Worm (Caenorhabditis elegans) whole organism, midembryonic: ENCODE data around the gene bath-39.

ENCODE experiments used
- T22C8.4 ChIP-seq: fragments of 200-800 bp; sonication (Bioruptor generic); IDR thresholded peaks from 2 replicates; pipeline ENCODE4 v1.3.6; 2022; ENCODE audit warnings: missing genetic modification characterization, missing compliant biosample characterization
- cog-1 ChIP-seq: sonication (generic microtip); optimal IDR thresholded peaks from 2 replicates; lab custom pipeline; 2016; ENCODE audit warnings: missing genetic modification characterization, missing compliant biosample characterization
- flt-1 ChIP-seq: fragments of 200-800 bp; sonication (Bioruptor generic); IDR thresholded peaks from 2 replicates; pipeline ENCODE4 v1.3.6; 2022; ENCODE audit warnings: missing genetic modification characterization, missing compliant biosample characterization
- klf-2 ChIP-seq: fragments of 200-800 bp; sonication (Bioruptor generic); conservative IDR thresholded peaks from 2 replicates; pipeline ENCODE4 v1.3.6; 2022; ENCODE audit warnings: missing genetic modification reagents, missing genetic modification characterization, missing compliant biosample characterization
- med-1 ChIP-seq: sonication (generic microtip); optimal IDR thresholded peaks from 2 replicates; lab custom pipeline; 2017; ENCODE audit warnings: missing genetic modification characterization, mild to moderate bottlenecking, missing compliant biosample characterization, antibody characterized with exemption, missing genetic modification reagents; ENCODE audit not compliant: insufficient read depth
- ref-1 ChIP-seq: fragments of 200-800 bp; sonication (Bioruptor generic); conservative IDR thresholded peaks from 2 replicates; pipeline ENCODE4 v1.3.6; 2022; ENCODE audit warnings: missing genetic modification reagents, missing genetic modification characterization, missing compliant biosample characterization
- tab-1 ChIP-seq: fragments of 200-800 bp; sonication (Bioruptor generic); IDR thresholded peaks from 2 replicates; pipeline ENCODE4 v1.3.6; 2022; ENCODE audit warnings: missing genetic modification characterization, missing compliant biosample characterization
- ztf-23 ChIP-seq: fragments of 200-800 bp; sonication (Bioruptor generic); IDR thresholded peaks from 2 replicates; pipeline ENCODE4 v1.3.6; 2022; ENCODE audit warnings: missing genetic modification reagents, missing genetic modification characterization, missing compliant biosample characterization
- ztf-29 ChIP-seq: fragments of 200-800 bp; sonication (Bioruptor generic); IDR thresholded peaks from 2 replicates; pipeline ENCODE4 v1.3.6; 2022; ENCODE audit warnings: missing genetic modification reagents, missing genetic modification characterization, missing compliant biosample characterization

- TF ChIP-seq T22C8.4 (GFP tag; lab: Robert Waterston, UW) (no peak), ztf-23 (no peak), tab-1 (GFP tag; lab: Robert Waterston, UW) (no peak), med-1 (GFP tag; lab: Kevin White, UChicago) (no peak), flt-1 (no peak), cog-1 (tag; lab: Kevin White, UChicago) (no peak), ztf-29 (GFP tag; lab: Robert Waterston, UW) (no peak), ref-1 (GFP tag; lab: Robert Waterston, UW) (no peak), klf-2 (GFP tag; lab: Robert Waterston, UW) (no peak)
Measured at ce11 chrV:13479766-13480165, 20.5 kb downstream of the bath-39 start, which contains the start of gene T10G3.2.
